Worm (Caenorhabditis elegans) whole organism, L1 larva: ENCODE measurements around the gene fbxc-36.
A peak's percentile ranks its signal among the peaks of the same experiment; 100 is the strongest.
"Not testable (repeated sequence)": the region's sequence is repeated elsewhere in the genome, so short reads cannot be mapped to it uniquely, and the experiment has no call there.

Experiments used
- C16A3.4 ChIP-seq: fragments of 150-350 bp; optimal IDR thresholded peaks from 2 replicates; lab custom pipeline; 2014; ENCODE audit warnings: missing biosample characterization, missing genetic modification characterization
- C34B4.2 ChIP-seq: sonication (generic microtip); optimal IDR thresholded peaks from 2 replicates; lab custom pipeline; 2017; ENCODE audit warnings: mild to moderate bottlenecking, missing genetic modification characterization, missing compliant biosample characterization
- Y116A8C.19 ChIP-seq: sonication (generic microtip); optimal IDR thresholded peaks from 2 replicates; lab custom pipeline; 2016; ENCODE audit warnings: missing compliant biosample characterization, missing genetic modification characterization, borderline replicate concordance
- alr-1 ChIP-seq: fragments of 200-800 bp; sonication (Bioruptor generic); optimal IDR thresholded peaks from 2 replicates; lab custom pipeline; 2018; ENCODE audit warnings: borderline replicate concordance, mild to moderate bottlenecking, missing genetic modification characterization, missing compliant biosample characterization
- ama-1 ChIP-seq: fragments of 150-350 bp; optimal IDR thresholded peaks from 2 replicates; lab custom pipeline; 2014
- ceh-8 ChIP-seq: fragments of 200-800 bp; sonication (Bioruptor generic); optimal IDR thresholded peaks from 2 replicates; lab custom pipeline; 2018; ENCODE audit warnings: mild to moderate bottlenecking, missing genetic modification characterization, moderate library complexity, missing compliant biosample characterization
- ceh-82 ChIP-seq, 3 experiments: fragments of 150-350 bp in 1 of 3; sonication (generic microtip) in 2 of 3; optimal IDR thresholded peaks; 2 replicates each; lab custom pipeline; 2014 to 2017; ENCODE audit warnings: missing biosample characterization in 3 of 3, missing genetic modification characterization in 3 of 3
- ceh-88 ChIP-seq: fragments of 200-800 bp; sonication (Bioruptor generic); IDR thresholded peaks from 2 replicates; pipeline ENCODE4 v1.3.6; 2022; ENCODE audit warnings: missing genetic modification characterization, missing compliant biosample characterization
- ces-1 ChIP-seq: fragments of 150-350 bp; optimal IDR thresholded peaks from 2 replicates; lab custom pipeline; 2014; ENCODE audit warnings: missing biosample characterization, missing genetic modification reagents, missing genetic modification characterization
- efl-1 ChIP-seq, 4 experiments: fragments of 150-350 bp; optimal IDR thresholded peaks in 3 of 4; peaks in 1 of 4; 1 replicate in 1 of 4; 2 replicates in 3 of 4; lab custom pipeline; 2014; ENCODE audit warnings: missing biosample characterization in 2 of 4, missing genetic modification characterization in 2 of 4, missing genetic modification reagents in 2 of 4
- egl-27 ChIP-seq, 2 experiments: fragments of 150-350 bp in 1 of 2; sonication (generic microtip); optimal IDR thresholded peaks; 3 replicates each; lab custom pipeline; 2017 to 2018; ENCODE audit warnings: missing biosample characterization in 2 of 2, missing genetic modification characterization in 2 of 2, missing genetic modification reagents in 2 of 2
- elt-2 ChIP-seq: sonication (generic microtip); optimal IDR thresholded peaks from 2 replicates; lab custom pipeline; 2016; ENCODE audit warnings: missing genetic modification characterization, mild to moderate bottlenecking, inconsistent platforms, missing compliant biosample characterization, missing genetic modification reagents
- ets-5 ChIP-seq: fragments of 200-800 bp; sonication (Bioruptor generic); IDR thresholded peaks from 2 replicates; pipeline ENCODE4 v1.3.6; 2022; ENCODE audit warnings: missing genetic modification characterization, missing compliant biosample characterization
- fkh-10 ChIP-seq: sonication (generic microtip); optimal IDR thresholded peaks from 2 replicates; lab custom pipeline; 2017; ENCODE audit warnings: missing biosample characterization, missing genetic modification reagents, missing genetic modification characterization
- grh-1 ChIP-seq: fragments of 200-800 bp; sonication (Bioruptor generic); IDR thresholded peaks from 2 replicates; pipeline ENCODE4 v1.3.6; 2022; ENCODE audit warnings: missing genetic modification reagents, missing genetic modification characterization, missing compliant biosample characterization
- hlh-17 ChIP-seq: fragments of 200-800 bp; sonication (Bioruptor generic); optimal IDR thresholded peaks from 2 replicates; lab custom pipeline; 2018; ENCODE audit warnings: missing genetic modification characterization, mild to moderate bottlenecking, missing compliant biosample characterization, moderate library complexity, borderline replicate concordance
- isw-1 ChIP-seq: fragments of 200-800 bp; sonication (Bioruptor generic); IDR thresholded peaks from 2 replicates; pipeline ENCODE4 v1.3.6; 2022; ENCODE audit warnings: missing genetic modification characterization, missing compliant biosample characterization
- jun-1 ChIP-seq: fragments of 150-350 bp; optimal IDR thresholded peaks from 2 replicates; lab custom pipeline; 2014; ENCODE audit warnings: missing biosample characterization, missing genetic modification reagents, missing genetic modification characterization
- lin-13 ChIP-seq: fragments of 150-350 bp; optimal IDR thresholded peaks from 2 replicates; lab custom pipeline; 2014; ENCODE audit warnings: missing biosample characterization, missing genetic modification reagents, missing genetic modification characterization
- lin-35 ChIP-seq, 2 experiments: fragments of 150-350 bp; optimal IDR thresholded peaks; 2 replicates each; lab custom pipeline; 2014; ENCODE audit warnings: missing biosample characterization in 2 of 2, missing genetic modification characterization in 2 of 2, missing genetic modification reagents in 2 of 2
- mab-9 ChIP-seq: fragments of 200-800 bp; sonication (Bioruptor generic); IDR thresholded peaks from 2 replicates; pipeline ENCODE4 v1.3.6; 2022; ENCODE audit warnings: missing genetic modification reagents, missing genetic modification characterization, missing compliant biosample characterization
- mef-2 ChIP-seq: fragments of 150-350 bp; optimal IDR thresholded peaks from 2 replicates; lab custom pipeline; 2014; ENCODE audit warnings: missing biosample characterization, missing genetic modification characterization
- nhr-19 ChIP-seq: fragments of 200-800 bp; sonication (Bioruptor generic); conservative IDR thresholded peaks from 2 replicates; pipeline ENCODE4 v1.3.6; 2022; ENCODE audit warnings: missing genetic modification characterization, missing compliant biosample characterization
- nhr-237 ChIP-seq: fragments of 150-350 bp; optimal IDR thresholded peaks from 2 replicates; lab custom pipeline; 2014; ENCODE audit warnings: missing biosample characterization, missing genetic modification characterization
- nhr-71 ChIP-seq: sonication (generic microtip); optimal IDR thresholded peaks from 2 replicates; lab custom pipeline; 2016; ENCODE audit warnings: mild to moderate bottlenecking, missing genetic modification characterization, moderate library complexity, missing compliant biosample characterization
- nhr-76 ChIP-seq: sonication (generic microtip); optimal IDR thresholded peaks from 2 replicates; lab custom pipeline; 2017; ENCODE audit warnings: missing biosample characterization, missing genetic modification characterization
- nhr-90 ChIP-seq: sonication (generic microtip); optimal IDR thresholded peaks from 2 replicates; lab custom pipeline; 2016; ENCODE audit warnings: mild to moderate bottlenecking, missing genetic modification characterization, missing compliant biosample characterization; ENCODE audit not compliant: poor library complexity
- pag-3 ChIP-seq: sonication (generic microtip); optimal IDR thresholded peaks from 2 replicates; lab custom pipeline; 2017; ENCODE audit warnings: missing genetic modification characterization, mild to moderate bottlenecking, missing compliant biosample characterization, antibody characterized with exemption, borderline replicate concordance; ENCODE audit not compliant: insufficient read depth
- skn-1 ChIP-seq: fragments of 150-350 bp; optimal IDR thresholded peaks from 2 replicates; lab custom pipeline; 2014; ENCODE audit warnings: missing biosample characterization, missing genetic modification characterization
- snu-23 ChIP-seq: sonication (generic microtip); optimal IDR thresholded peaks from 2 replicates; lab custom pipeline; 2016; ENCODE audit warnings: missing genetic modification characterization, missing compliant biosample characterization
- unc-130 ChIP-seq: fragments of 150-350 bp; optimal IDR thresholded peaks from 2 replicates; lab custom pipeline; 2017; ENCODE audit warnings: missing biosample characterization, missing genetic modification characterization, inconsistent platforms
- unc-30 ChIP-seq: sonication (generic microtip); optimal IDR thresholded peaks from 2 replicates; lab custom pipeline; 2017; ENCODE audit warnings: missing biosample characterization, missing genetic modification characterization
- xbp-1 ChIP-seq: sonication (generic microtip); optimal IDR thresholded peaks from 2 replicates; lab custom pipeline; 2016; ENCODE audit warnings: missing genetic modification characterization, missing compliant biosample characterization
- ztf-4 ChIP-seq: fragments of 150-350 bp; optimal IDR thresholded peaks from 2 replicates; lab custom pipeline; 2014; ENCODE audit warnings: missing biosample characterization, missing genetic modification characterization

Gene fbxc-36

ce11 chrII:917324-917723 lies 23.5 kb upstream of the fbxc-36 start, which contains the start of gene fbxc-30:
Gene fbxc-30, plus strand, starts transcription at chrII:917624.
- TF ChIP-seq xbp-1: no peak
- TF ChIP-seq ces-1 (GFP tag; lab: Kevin White, UChicago): no peak
- no peak for TF ChIP-seq isw-1
- no peak for TF ChIP-seq pag-3 (tag; lab: Kevin White, UChicago)

- TF ChIP-seq ets-5 (no peak), ztf-4 (no peak), mab-9 (GFP tag; lab: Robert Waterston, UW) (no peak), nhr-19 (GFP tag; lab: Robert Waterston, UW) (no peak), elt-2 (tag; lab: Kevin White, UChicago) (peak; percentile 64), nhr-90 (tag; lab: Kevin White, UChicago) (no peak), ama-1 (no peak), efl-1 (optimal IDR thresholded peaks at IDR 0.05; lab: Kevin White, UChicago) (no peak), efl-1 (GFP tag; optimal IDR thresholded peaks at IDR 0.05 in 1 of 2; lab: Kevin White, UChicago) (peak in 1 of 2 experiments; percentile 52), lin-35 (GFP tag; optimal IDR thresholded peaks at IDR 0.05; lab: Kevin White, UChicago) (no peak)
Measured at ce11 chrII:920326-920725, 20.5 kb upstream of the fbxc-36 start.

ce11 chrII:922778-923177 lies 18.0 kb upstream of the fbxc-36 start:
- peak; percentile 94 for TF ChIP-seq elt-2 (tag; lab: Kevin White, UChicago)
- TF ChIP-seq jun-1 (tag; lab: Kevin White, UChicago): peak; percentile 13
- no peak for TF ChIP-seq ceh-88 (GFP tag; lab: Robert Waterston, UW)
- TF ChIP-seq, all 84 proteins: peak for 2

- TF ChIP-seq efl-1 (optimal IDR thresholded peaks at IDR 0.05; lab: Kevin White, UChicago) (no peak), efl-1 (GFP tag; optimal IDR thresholded peaks at IDR 0.05 in 1 of 2; lab: Kevin White, UChicago) (peak in 1 of 2 experiments; percentile 17), C34B4.2 (no peak)
- TF ChIP-seq, all 84 proteins: peak for 1
Measured at ce11 chrII:923521-923920, 17.3 kb upstream of the fbxc-36 start, which contains the start of gene fbxc-28. Gene fbxc-28, plus strand, starts transcription at chrII:923821.

ce11 chrII:927331-927730 lies 13.5 kb upstream of the fbxc-36 start, which contains the start of gene R07C3.13:
Gene R07C3.13, minus strand, starts transcription at chrII:927431.
- TF ChIP-seq efl-1 (optimal IDR thresholded peaks at IDR 0.05; lab: Kevin White, UChicago) (no peak), efl-1 (GFP tag; optimal IDR thresholded peaks at IDR 0.05 in 1 of 2; lab: Kevin White, UChicago) (peak in 1 of 2 experiments; percentile 15), snu-23 (GFP tag; lab: Kevin White, UChicago) (no peak)

- TF ChIP-seq snu-23 (GFP tag; lab: Kevin White, UChicago); grh-1 (GFP tag; lab: Robert Waterston, UW); lin-35 (GFP tag; optimal IDR thresholded peaks at IDR 0.05; lab: Kevin White, UChicago): not testable (repeated sequence)
Measured at ce11 chrII:930871-931270, 9.9 kb upstream of the fbxc-36 start, which contains the start of gene fbxc-34. Gene fbxc-34, plus strand, starts transcription at chrII:931171.

ce11 chrII:932718-933117 lies 8.1 kb upstream of the fbxc-36 start, which contains the start of gene acs-15:
Gene acs-15, plus strand, starts transcription at chrII:933018.
- no peak for TF ChIP-seq C16A3.4 (tag; lab: Kevin White, UChicago)
- TF ChIP-seq efl-1 (optimal IDR thresholded peaks at IDR 0.05; lab: Kevin White, UChicago): no peak
- peak in 1 of 2 experiments; percentile 6 for TF ChIP-seq efl-1 (GFP tag; optimal IDR thresholded peaks at IDR 0.05 in 1 of 2; lab: Kevin White, UChicago)
- TF ChIP-seq nhr-237 (tag; lab: Kevin White, UChicago): no peak

ce11 chrII:937265-937664 lies 3.5 kb upstream of the fbxc-36 start:
- TF ChIP-seq lin-13 (GFP tag; lab: Kevin White, UChicago) (no peak), ceh-82 (tag; optimal IDR thresholded peaks at IDR 0.05; lab: Kevin White, UChicago) (no peak), ces-1 (GFP tag; lab: Kevin White, UChicago) (no peak), ceh-8 (GFP tag; lab: Kevin White, UChicago) (no peak), nhr-76 (tag; lab: Kevin White, UChicago) (no peak), nhr-19 (GFP tag; lab: Robert Waterston, UW) (no peak), C16A3.4 (tag; lab: Kevin White, UChicago) (no peak), egl-27 (tag; optimal IDR thresholded peaks at IDR 0.05; lab: Kevin White, UChicago) (no peak), C34B4.2 (no peak), Y116A8C.19 (tag; lab: Kevin White, UChicago) (no peak), ets-5 (no peak), unc-130 (tag; lab: Kevin White, UChicago) (no peak), nhr-71 (no peak), fkh-10 (GFP tag; lab: Kevin White, UChicago) (no peak), unc-30 (no peak), mef-2 (tag; lab: Kevin White, UChicago) (no peak), hlh-17 (no peak), skn-1 (tag; lab: Kevin White, UChicago) (no peak), alr-1 (tag; lab: Kevin White, UChicago) (no peak)
